Fruit fly (Drosophila melanogaster): ENCODE results near the gene Zif.

The Zif gene

dm6 chr3R:6460589-6461141, 3.8 kb downstream of the Zif start:
- TF ChIP-seq CG8478 (optimal IDR thresholded peaks at IDR 0.05) (no peak), CTCF (optimal IDR thresholded peaks at IDR 0.05) (no peak)

dm6 chr3R:6462978-6463377, 6.1 kb downstream of the Zif start:
- TF ChIP-seq CG8478 (optimal IDR thresholded peaks at IDR 0.05) (no peak), CTCF (optimal IDR thresholded peaks at IDR 0.05) (no peak)

- no peak for TF ChIP-seq CG8478 (optimal IDR thresholded peaks at IDR 0.05)
- no peak for TF ChIP-seq CTCF (optimal IDR thresholded peaks at IDR 0.05)
Observed at dm6 chr3R:6467646-6468350, 10.9 kb downstream of the Zif start.

- TF ChIP-seq CTCF (optimal IDR thresholded peaks at IDR 0.05) (no peak), CG8478 (optimal IDR thresholded peaks at IDR 0.05) (no peak)
Observed at dm6 chr3R:6468351-6468685, 11.4 kb downstream of the Zif start, which contains the start of gene Neurochondrin. Gene Neurochondrin, plus strand, starts transcription at chr3R:6468437.

dm6 chr3R:6474430-6474829, 17.5 kb downstream of the Zif start:
- TF ChIP-seq CTCF (optimal IDR thresholded peaks at IDR 0.05) (no peak), CG8478 (optimal IDR thresholded peaks at IDR 0.05) (no peak)

dm6 chr3R:6476429-6476828, 19.5 kb downstream of the Zif start:
- TF ChIP-seq CTCF (optimal IDR thresholded peaks at IDR 0.05) (no peak), CG8478 (optimal IDR thresholded peaks at IDR 0.05) (no peak)

- TF ChIP-seq CG8478 (optimal IDR thresholded peaks at IDR 0.05) = no peak
Observed at dm6 chr3R:6477877-6478361, 21.0 kb downstream of the Zif start, which contains the start of gene CG15186. Gene CG15186, plus strand, starts transcription at chr3R:6478311.

- TF ChIP-seq CTCF (optimal IDR thresholded peaks at IDR 0.05) (no peak), CG8478 (optimal IDR thresholded peaks at IDR 0.05) (no peak)
Observed at dm6 chr3R:6481740-6482443, 25.0 kb downstream of the Zif start.

dm6 chr3R:6495938-6496337, 39.0 kb downstream of the Zif start:
- TF ChIP-seq CG8478 (optimal IDR thresholded peaks at IDR 0.05) (no peak), CTCF (optimal IDR thresholded peaks at IDR 0.05) (no peak)

- TF ChIP-seq CTCF (optimal IDR thresholded peaks at IDR 0.05) = no peak
- TF ChIP-seq CG8478 (optimal IDR thresholded peaks at IDR 0.05) = no peak
Observed at dm6 chr3R:6504408-6504807, 47.5 kb downstream of the Zif start.

Data from S2 (cell line).